Worm (Caenorhabditis elegans) whole organism, late embryonic: ENCODE measurements around the gene skpo-2.

Experiments
- ama-1 ChIP-seq: fragments of 150-350 bp; optimal IDR thresholded peaks from 2 replicates; lab custom pipeline; 2014
- ceh-6 ChIP-seq: fragments of 200-800 bp; sonication (Bioruptor generic); optimal IDR thresholded peaks from 2 replicates; lab custom pipeline; 2018; ENCODE audit warnings: mild to moderate bottlenecking, missing genetic modification characterization, missing compliant biosample characterization
- pqm-1 ChIP-seq: sonication (generic microtip); optimal IDR thresholded peaks from 2 replicates; lab custom pipeline; 2016; ENCODE audit warnings: missing genetic modification characterization, missing compliant biosample characterization
- ztf-16 ChIP-seq: sonication (generic microtip); optimal IDR thresholded peaks from 2 replicates; lab custom pipeline; 2017; ENCODE audit warnings: missing genetic modification characterization, missing compliant biosample characterization

DNA sequence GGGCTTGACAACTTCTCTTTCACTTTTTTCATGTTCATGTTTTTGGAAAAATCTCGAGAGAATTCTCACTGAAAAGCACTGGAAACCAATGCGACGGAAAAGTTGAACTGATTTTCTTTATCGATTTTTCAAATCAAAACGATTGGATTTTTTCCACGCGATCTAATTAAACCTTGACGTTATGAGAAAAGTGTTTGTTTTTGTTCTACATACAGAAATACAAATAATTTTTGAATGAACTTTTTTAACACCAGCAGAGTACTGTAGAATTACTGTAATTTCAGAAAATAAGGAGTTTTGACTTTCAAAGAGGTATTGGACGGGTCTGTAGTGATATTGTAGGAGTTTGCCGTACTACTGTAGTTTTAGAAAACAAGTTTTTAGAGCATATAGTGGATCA, 33.5 kb downstream of the skpo-2 start, which contains the start of gene nep-10:
- TF ChIP-seq pqm-1 (no peak), ztf-16 (no peak), ama-1 (no peak), ceh-6 (no peak)
